Worm (Caenorhabditis elegans): Measurements from ENCODE around the gene F52C6.2.

- TF ChIP-seq ztf-23 (GFP tag; IDR thresholded peaks at IDR 0.05) = no peak
- TF ChIP-seq ref-1 (GFP tag; conservative IDR thresholded peaks at IDR 0.05) = no peak
Measured at ce11 chrII:1886379-1886778, 39.9 kb upstream of the F52C6.2 start, which contains the start of gene math-7.
